Worm (Caenorhabditis elegans): ENCODE measurements around the gene F40G9.19.
A peak's percentile ranks its signal among the peaks of the same experiment; 100 is the strongest.

The F40G9.19 gene

ce11 chrIII:146369-146768 is 27.2 kb upstream of the F40G9.19 start, which contains the start of gene fbxb-84:
Gene fbxb-84, minus strand, starts transcription at chrIII:146469.
- TF ChIP-seq pat-9 (tag; optimal IDR thresholded peaks at IDR 0.05) (no peak), ttx-3 (tag; optimal IDR thresholded peaks at IDR 0.05) (no peak), tbx-7 (tag; optimal IDR thresholded peaks at IDR 0.05) (no peak), madf-2 (tag; optimal IDR thresholded peaks at IDR 0.05) (no peak), rnt-1 (tag; optimal IDR thresholded peaks at IDR 0.05) (no peak), sox-2 (GFP tag; IDR thresholded peaks at IDR 0.05) (no peak)

- TF ChIP-seq C08G9.2 (tag; optimal IDR thresholded peaks at IDR 0.05) (no peak), unc-3 (GFP tag; conservative IDR thresholded peaks at IDR 0.05) (no peak), unc-3 (tag; optimal IDR thresholded peaks at IDR 0.05) (no peak), nhr-232 (tag; optimal IDR thresholded peaks at IDR 0.05) (no peak), ttx-3 (tag; optimal IDR thresholded peaks at IDR 0.05) (no peak), ceh-22 (tag; optimal IDR thresholded peaks at IDR 0.05) (no peak), zip-5 (tag; optimal IDR thresholded peaks at IDR 0.05) (no peak), ceh-6 (GFP tag; optimal IDR thresholded peaks at IDR 0.05) (no peak), fkh-6 (tag; optimal IDR thresholded peaks at IDR 0.05) (no peak), nhr-11 (tag; optimal IDR thresholded peaks at IDR 0.05) (no peak), sdc-2 (tag; optimal IDR thresholded peaks at IDR 0.05) (no peak), tbx-7 (tag; optimal IDR thresholded peaks at IDR 0.05) (no peak)
Measured at ce11 chrIII:147570-148076, 26.0 kb upstream of the F40G9.19 start, which contains the start of gene sqst-5. Gene sqst-5, minus strand, starts transcription at chrIII:147620.

DNA sequence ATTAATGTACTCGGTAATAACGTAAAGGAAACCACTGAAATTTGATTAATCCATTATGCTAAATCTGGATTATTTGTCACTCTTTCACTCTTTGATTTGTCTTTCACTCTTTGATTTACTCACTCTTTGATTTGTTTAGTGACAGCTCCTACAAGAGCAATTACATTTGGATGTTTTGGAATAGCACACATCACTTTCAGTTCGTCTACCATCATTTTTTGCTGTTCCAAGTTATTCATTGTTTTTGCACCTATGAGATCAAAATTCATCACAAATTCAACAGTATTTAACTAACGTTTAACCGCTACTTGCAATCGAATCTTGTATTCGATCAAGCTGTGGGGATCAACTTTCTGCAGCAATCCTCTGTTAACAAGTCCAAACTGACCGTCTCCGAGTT is 24.5 kb upstream of the F40G9.19 start:
- TF ChIP-seq mec-3 (tag; optimal IDR thresholded peaks at IDR 0.05; ENCODE audit: borderline replicate concordance) (no peak), ceh-6 (GFP tag; optimal IDR thresholded peaks at IDR 0.05) (no peak), sdc-2 (tag; optimal IDR thresholded peaks at IDR 0.05) (no peak), eyg-1 (tag; optimal IDR thresholded peaks at IDR 0.05) (no peak), ceh-2 (tag; optimal IDR thresholded peaks at IDR 0.05) (no peak), hlh-13 (GFP tag; optimal IDR thresholded peaks at IDR 0.05) (no peak), ahr-1 (tag; optimal IDR thresholded peaks at IDR 0.05) (no peak), sox-4 (tag; optimal IDR thresholded peaks at IDR 0.05) (no peak), ceh-45 (GFP tag; IDR thresholded peaks at IDR 0.05) (no peak), K02D7.2 (tag; optimal IDR thresholded peaks at IDR 0.05) (no peak), C38D4.7 (GFP tag; optimal IDR thresholded peaks at IDR 0.05) (no peak), unc-42 (tag; optimal IDR thresholded peaks at IDR 0.05) (no peak), pat-9 (tag; optimal IDR thresholded peaks at IDR 0.05) (no peak), ttx-3 (tag; optimal IDR thresholded peaks at IDR 0.05) (no peak)

- TF ChIP-seq ceh-19 (GFP tag; optimal IDR thresholded peaks at IDR 0.05) (no peak), ama-1 (optimal IDR thresholded peaks at IDR 0.05) (no peak), ceh-24 (tag; optimal IDR thresholded peaks at IDR 0.05) (no peak), unc-3 (GFP tag; conservative IDR thresholded peaks at IDR 0.05) (no peak), unc-3 (tag; optimal IDR thresholded peaks at IDR 0.05) (no peak), dve-1 (tag; optimal IDR thresholded peaks at IDR 0.05) (no peak)
Measured at ce11 chrIII:151084-151483, 22.5 kb upstream of the F40G9.19 start.

ce11 chrIII:154168-154567 is 19.4 kb upstream of the F40G9.19 start:
- TF ChIP-seq ceh-45 (GFP tag; IDR thresholded peaks at IDR 0.05) (no peak), T23F11.4 (GFP tag; optimal IDR thresholded peaks at IDR 0.05) (no peak), ahr-1 (tag; optimal IDR thresholded peaks at IDR 0.05) (no peak), pax-1 (tag; optimal IDR thresholded peaks at IDR 0.05) (no peak), ceh-19 (GFP tag; optimal IDR thresholded peaks at IDR 0.05) (no peak), sox-2 (GFP tag; IDR thresholded peaks at IDR 0.05) (no peak), pqm-1 (tag; optimal IDR thresholded peaks at IDR 0.05) (peak; percentile 70), sox-4 (tag; optimal IDR thresholded peaks at IDR 0.05) (no peak), ama-1 (optimal IDR thresholded peaks at IDR 0.05) (no peak), K02D7.2 (tag; optimal IDR thresholded peaks at IDR 0.05) (no peak), ceh-30 (tag; optimal IDR thresholded peaks at IDR 0.05) (no peak), ets-4 (tag; optimal IDR thresholded peaks at IDR 0.05) (no peak), elt-2 (tag; optimal IDR thresholded peaks at IDR 0.05) (peak; percentile 100), pha-2 (tag; optimal IDR thresholded peaks at IDR 0.05) (no peak)
